Worm (Caenorhabditis elegans) whole organism, midembryonic: ENCODE results near the gene asp-17.
"Not testable (repeated sequence)": the region's sequence is repeated elsewhere in the genome, so short reads cannot be mapped to it uniquely, and the experiment has no call there.

Experiments used
- T22C8.4 ChIP-seq: fragments of 200-800 bp; sonication (Bioruptor generic); IDR thresholded peaks from 2 replicates; pipeline ENCODE4 v1.3.6; 2022; ENCODE audit warnings: missing genetic modification characterization, missing compliant biosample characterization
- cog-1 ChIP-seq: sonication (generic microtip); optimal IDR thresholded peaks from 2 replicates; lab custom pipeline; 2016; ENCODE audit warnings: missing genetic modification characterization, missing compliant biosample characterization
- flt-1 ChIP-seq: fragments of 200-800 bp; sonication (Bioruptor generic); IDR thresholded peaks from 2 replicates; pipeline ENCODE4 v1.3.6; 2022; ENCODE audit warnings: missing genetic modification characterization, missing compliant biosample characterization
- klf-2 ChIP-seq: fragments of 200-800 bp; sonication (Bioruptor generic); conservative IDR thresholded peaks from 2 replicates; pipeline ENCODE4 v1.3.6; 2022; ENCODE audit warnings: missing genetic modification reagents, missing genetic modification characterization, missing compliant biosample characterization
- med-1 ChIP-seq: sonication (generic microtip); optimal IDR thresholded peaks from 2 replicates; lab custom pipeline; 2017; ENCODE audit warnings: missing genetic modification characterization, mild to moderate bottlenecking, missing compliant biosample characterization, antibody characterized with exemption, missing genetic modification reagents; ENCODE audit not compliant: insufficient read depth
- ref-1 ChIP-seq: fragments of 200-800 bp; sonication (Bioruptor generic); conservative IDR thresholded peaks from 2 replicates; pipeline ENCODE4 v1.3.6; 2022; ENCODE audit warnings: missing genetic modification reagents, missing genetic modification characterization, missing compliant biosample characterization
- tab-1 ChIP-seq: fragments of 200-800 bp; sonication (Bioruptor generic); IDR thresholded peaks from 2 replicates; pipeline ENCODE4 v1.3.6; 2022; ENCODE audit warnings: missing genetic modification characterization, missing compliant biosample characterization
- ztf-23 ChIP-seq: fragments of 200-800 bp; sonication (Bioruptor generic); IDR thresholded peaks from 2 replicates; pipeline ENCODE4 v1.3.6; 2022; ENCODE audit warnings: missing genetic modification reagents, missing genetic modification characterization, missing compliant biosample characterization
- ztf-29 ChIP-seq: fragments of 200-800 bp; sonication (Bioruptor generic); IDR thresholded peaks from 2 replicates; pipeline ENCODE4 v1.3.6; 2022; ENCODE audit warnings: missing genetic modification reagents, missing genetic modification characterization, missing compliant biosample characterization

The asp-17 gene

DNA sequence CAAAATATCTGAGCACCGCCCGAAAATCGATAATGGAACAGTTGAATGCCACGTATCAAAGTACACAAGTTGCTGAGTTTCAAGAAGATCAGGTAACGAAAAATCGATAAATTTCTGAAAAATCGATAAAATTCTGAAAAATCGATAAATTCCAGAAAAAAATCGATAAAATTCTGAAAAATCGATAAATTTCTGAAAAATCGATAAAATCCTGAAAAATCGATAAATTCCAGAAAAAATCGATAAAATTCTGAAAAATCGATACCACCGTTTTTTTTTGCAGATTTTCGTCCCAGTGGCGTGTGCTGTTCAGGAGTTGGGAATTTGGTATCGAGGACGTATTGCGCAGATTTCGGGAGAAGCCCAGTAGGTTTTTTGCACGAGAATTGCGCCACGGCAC is 9.8 kb downstream of the asp-17 start:
- TF ChIP-seq med-1 (GFP tag; lab: Kevin White, UChicago) = no peak
- peak; percentile 91 for TF ChIP-seq T22C8.4 (GFP tag; lab: Robert Waterston, UW)
- no peak for TF ChIP-seq klf-2 (GFP tag; lab: Robert Waterston, UW)

DNA sequence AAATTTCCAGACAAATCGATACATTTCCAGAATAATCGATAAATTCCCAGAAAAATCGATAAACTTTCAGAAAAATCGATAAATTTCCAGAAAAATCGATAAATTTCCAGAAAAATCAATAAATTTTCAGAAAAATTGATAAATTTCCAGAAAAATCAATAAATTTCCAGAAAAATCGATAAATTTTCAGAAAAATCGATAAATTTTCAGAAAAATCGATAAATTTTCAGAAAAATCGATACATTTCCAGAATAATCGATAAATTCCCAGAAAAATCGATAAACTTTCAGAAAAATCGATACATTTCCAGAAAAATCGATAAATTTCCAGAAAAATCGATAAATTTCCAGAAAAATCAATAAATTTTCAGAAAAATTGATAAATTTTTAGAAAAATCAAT is 10.4 kb downstream of the asp-17 start:
- TF ChIP-seq T22C8.4 (GFP tag; lab: Robert Waterston, UW) = peak; percentile 82

ce11 chrV:19026163-19026562 is 11.0 kb downstream of the asp-17 start, which contains the start of gene Y39B6A.25:
Y39B6A.25 (plus strand) TSS chrV:19026463.
- TF ChIP-seq klf-2 (GFP tag; lab: Robert Waterston, UW) = no peak
- TF ChIP-seq flt-1 (GFP tag; lab: Robert Waterston, UW) = no peak
- no peak for TF ChIP-seq cog-1 (tag; lab: Kevin White, UChicago)
- TF ChIP-seq ztf-23 = no peak
- TF ChIP-seq tab-1 (GFP tag; lab: Robert Waterston, UW) = no peak
- no peak for TF ChIP-seq ztf-29 (GFP tag; lab: Robert Waterston, UW)
- TF ChIP-seq med-1 (GFP tag; lab: Kevin White, UChicago) = no peak
- TF ChIP-seq T22C8.4 (GFP tag; lab: Robert Waterston, UW) = no peak
- no peak for TF ChIP-seq ref-1 (GFP tag; lab: Robert Waterston, UW)

ce11 chrV:19024683-19025082 is 12.4 kb downstream of the asp-17 start, which contains the start of gene Y39B6A.29:
Y39B6A.29 (minus strand) TSS chrV:19024783.
- no peak for TF ChIP-seq cog-1 (tag; lab: Kevin White, UChicago)

DNA sequence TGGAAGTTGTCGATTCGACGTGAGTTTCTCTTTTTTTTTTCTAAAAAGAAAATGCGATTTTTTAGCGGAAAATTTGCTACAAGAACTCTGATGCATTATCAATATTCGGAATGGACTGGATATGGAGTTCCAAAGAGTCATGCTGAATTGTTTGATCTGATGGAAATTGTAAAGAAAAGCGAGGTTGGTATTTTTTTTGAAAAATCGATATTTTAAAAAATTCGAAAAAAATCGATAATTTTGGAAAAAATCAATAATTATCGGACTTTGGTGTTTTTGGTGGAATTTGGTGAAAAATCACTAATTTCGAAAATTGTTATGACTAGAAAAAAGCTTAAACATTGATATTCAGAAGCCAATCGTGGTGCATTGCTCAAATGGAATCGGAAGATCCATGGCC is 17.9 kb downstream of the asp-17 start:
- peak; percentile 85 for TF ChIP-seq T22C8.4 (GFP tag; lab: Robert Waterston, UW)
- TF ChIP-seq cog-1 (tag; lab: Kevin White, UChicago) = no peak

DNA sequence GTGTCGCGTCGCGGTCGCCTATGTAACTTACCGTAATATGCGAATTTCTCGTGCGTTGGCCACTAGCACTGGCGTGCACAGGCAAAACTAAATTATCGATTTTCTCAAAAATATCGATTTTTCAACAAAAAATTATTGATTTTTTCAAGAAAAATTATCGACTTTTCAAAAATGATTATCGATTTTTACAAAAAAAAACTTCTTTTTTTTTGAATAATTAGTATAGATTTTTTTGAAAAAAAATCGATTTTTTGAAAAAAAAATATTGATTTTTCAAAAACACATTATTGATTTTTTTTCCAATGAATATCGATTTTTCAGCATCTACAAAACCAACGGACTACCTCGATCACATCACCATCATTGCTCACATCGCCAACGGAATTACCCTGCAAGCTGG is 22.2 kb downstream of the asp-17 start:
- peak; percentile 79 for TF ChIP-seq T22C8.4 (GFP tag; lab: Robert Waterston, UW)

ce11 chrV:19014273-19014672 is 22.8 kb downstream of the asp-17 start, which contains the start of gene Y39B6A.30:
Y39B6A.30 (plus strand) TSS chrV:19014573.
- not testable (repeated sequence) for TF ChIP-seq klf-2 (GFP tag; lab: Robert Waterston, UW); ref-1 (GFP tag; lab: Robert Waterston, UW); med-1 (GFP tag; lab: Kevin White, UChicago)

- no peak for TF ChIP-seq klf-2 (GFP tag; lab: Robert Waterston, UW)
- TF ChIP-seq ztf-29 (GFP tag; lab: Robert Waterston, UW) = no peak
- no peak for TF ChIP-seq cog-1 (tag; lab: Kevin White, UChicago)
- no peak for TF ChIP-seq ztf-23
- TF ChIP-seq med-1 (GFP tag; lab: Kevin White, UChicago) = no peak
- TF ChIP-seq tab-1 (GFP tag; lab: Robert Waterston, UW) = no peak
- no peak for TF ChIP-seq flt-1 (GFP tag; lab: Robert Waterston, UW)
- TF ChIP-seq T22C8.4 (GFP tag; lab: Robert Waterston, UW) = no peak
- TF ChIP-seq ref-1 (GFP tag; lab: Robert Waterston, UW) = no peak
Observed at ce11 chrV:19013215-19013614, 23.9 kb downstream of the asp-17 start.

DNA sequence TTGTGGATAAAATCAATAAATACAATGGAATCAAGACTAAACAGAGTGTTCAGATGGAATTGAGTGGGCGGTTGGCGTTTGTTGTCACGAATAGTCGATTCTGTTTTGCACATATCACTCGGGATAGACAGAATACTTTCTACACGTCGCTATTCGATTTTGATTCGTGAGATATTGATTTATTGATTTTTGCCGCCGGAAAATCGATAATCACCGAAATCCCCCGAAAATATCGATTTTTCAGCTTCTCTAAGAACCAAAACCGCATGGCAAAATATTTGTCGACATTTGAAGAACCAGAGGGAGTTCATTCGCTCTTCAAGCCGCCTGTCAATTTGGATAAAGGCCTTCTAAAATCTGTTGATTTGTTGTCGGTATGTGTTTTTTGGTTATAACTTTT is 26.7 kb downstream of the asp-17 start:
- TF ChIP-seq tab-1 (GFP tag; lab: Robert Waterston, UW) (no peak), T22C8.4 (GFP tag; lab: Robert Waterston, UW) (peak; percentile 77)

DNA sequence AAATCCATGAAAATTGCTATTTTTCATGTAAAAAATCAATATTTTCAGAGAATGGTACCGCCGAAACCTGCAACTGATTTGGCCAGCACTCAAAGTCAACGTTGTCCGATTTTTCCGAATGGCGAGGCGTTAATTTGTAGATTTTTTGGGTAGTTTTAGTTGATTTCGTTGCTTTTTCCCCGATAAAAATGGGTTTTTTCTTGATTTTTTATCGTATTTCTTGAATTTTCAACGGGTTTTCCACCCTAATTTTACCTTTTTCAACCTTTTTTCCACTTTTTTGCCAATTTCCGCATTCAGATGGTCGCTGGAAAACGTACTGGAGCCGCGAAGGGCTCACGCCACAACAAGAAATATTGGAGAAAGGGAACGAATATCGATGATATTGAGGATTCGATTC is 35.5 kb downstream of the asp-17 start, which contains the start of gene Y39B6A.33:
TSS of gene Y39B6A.33 (plus strand) at position 301 of the 400 bp plus-strand sequence.
- no peak for TF ChIP-seq ztf-29 (GFP tag; lab: Robert Waterston, UW)
- no peak for TF ChIP-seq flt-1 (GFP tag; lab: Robert Waterston, UW)

ce11 chrV:19001016-19001415 is 36.1 kb downstream of the asp-17 start, which contains the start of gene Y39B6A.34:
Y39B6A.34 (plus strand) TSS chrV:19001018.
- TF ChIP-seq ztf-23 (no peak), tab-1 (GFP tag; lab: Robert Waterston, UW) (no peak), flt-1 (GFP tag; lab: Robert Waterston, UW) (no peak), T22C8.4 (GFP tag; lab: Robert Waterston, UW) (no peak), ztf-29 (GFP tag; lab: Robert Waterston, UW) (no peak), klf-2 (GFP tag; lab: Robert Waterston, UW) (no peak), ref-1 (GFP tag; lab: Robert Waterston, UW) (no peak), cog-1 (tag; lab: Kevin White, UChicago) (no peak), med-1 (GFP tag; lab: Kevin White, UChicago) (no peak)

- TF ChIP-seq tab-1 (GFP tag; lab: Robert Waterston, UW) = no peak
- no peak for TF ChIP-seq ref-1 (GFP tag; lab: Robert Waterston, UW)
- TF ChIP-seq ztf-29 (GFP tag; lab: Robert Waterston, UW) = no peak
Observed at ce11 chrV:19000542-19000941, 36.6 kb downstream of the asp-17 start.
